Worm (Caenorhabditis elegans) whole organism, L1 larva: Measurements from ENCODE around the gene cest-30.

ENCODE experiments used
- ceh-82 ChIP-seq, 3 experiments: fragments of 150-350 bp in 1 of 3; sonication (generic microtip) in 2 of 3; optimal IDR thresholded peaks; 2 replicates each; lab custom pipeline; 2014 to 2017; ENCODE audit warnings: missing biosample characterization in 3 of 3, missing genetic modification characterization in 3 of 3
- efl-1 ChIP-seq, 4 experiments: fragments of 150-350 bp; optimal IDR thresholded peaks in 3 of 4; peaks in 1 of 4; 1 replicate in 1 of 4; 2 replicates in 3 of 4; lab custom pipeline; 2014; ENCODE audit warnings: missing biosample characterization in 2 of 4, missing genetic modification characterization in 2 of 4, missing genetic modification reagents in 2 of 4
- lin-35 ChIP-seq, 2 experiments: fragments of 150-350 bp; optimal IDR thresholded peaks; 2 replicates each; lab custom pipeline; 2014; ENCODE audit warnings: missing biosample characterization in 2 of 2, missing genetic modification characterization in 2 of 2, missing genetic modification reagents in 2 of 2
- nhr-28 ChIP-seq: fragments of 150-350 bp; optimal IDR thresholded peaks from 2 replicates; lab custom pipeline; 2014; ENCODE audit warnings: missing biosample characterization, missing genetic modification characterization
- zag-1 ChIP-seq: fragments of 150-350 bp; optimal IDR thresholded peaks from 2 replicates; lab custom pipeline; 2014; ENCODE audit warnings: missing biosample characterization, missing genetic modification characterization

ce11 chrV:5259448-5259847 lies 3.5 kb downstream of the cest-30 start, which contains the start of gene srt-70:
- no peak for TF ChIP-seq nhr-28
- no peak for TF ChIP-seq ceh-82 (tag; optimal IDR thresholded peaks at IDR 0.05; lab: Kevin White, UChicago)
- TF ChIP-seq efl-1 (optimal IDR thresholded peaks at IDR 0.05; lab: Kevin White, UChicago): no peak
- no peak for TF ChIP-seq efl-1 (GFP tag; optimal IDR thresholded peaks at IDR 0.05 in 1 of 2; lab: Kevin White, UChicago)
- no peak for TF ChIP-seq zag-1 (tag; lab: Kevin White, UChicago)
- TF ChIP-seq lin-35 (GFP tag; optimal IDR thresholded peaks at IDR 0.05; lab: Kevin White, UChicago): no peak
